Fruit fly (Drosophila melanogaster) whole organism, pupa: ENCODE measurements around the gene uncNacbeta.

Source experiments
- CG10348 ChIP-seq: fragments of 200-800 bp; sonication (Bioruptor generic); IDR thresholded peaks from 2 replicates; pipeline ENCODE4 v1.3.6; 2022; ENCODE audit warnings: missing biosample characterization, missing genetic modification characterization
- CG12605 ChIP-seq: fragments of 200-800 bp; sonication (Bioruptor generic); IDR thresholded peaks from 2 replicates; pipeline ENCODE4 v1.3.6; 2022; ENCODE audit warnings: missing biosample characterization, missing genetic modification characterization
- CG13204 ChIP-seq: fragments of 200-800 bp; sonication (Bioruptor generic); optimal IDR thresholded peaks from 2 replicates; lab custom pipeline; 2018; ENCODE audit warnings: missing biosample characterization, mild to moderate bottlenecking, missing genetic modification characterization, moderate library complexity
- CG14655 ChIP-seq: fragments of 200-800 bp; sonication (Bioruptor generic); optimal IDR thresholded peaks from 3 replicates; lab custom pipeline; 2017; ENCODE audit warnings: mild to moderate bottlenecking, missing biosample characterization, missing genetic modification reagents, missing genetic modification characterization
- CG15710 ChIP-seq: fragments of 200-800 bp; sonication (Bioruptor generic); optimal IDR thresholded peaks from 2 replicates; lab custom pipeline; 2018; ENCODE audit warnings: missing biosample characterization, mild to moderate bottlenecking, missing genetic modification characterization, moderate library complexity
- CG17806 ChIP-seq: fragments of 200-800 bp; sonication (Bioruptor generic); optimal IDR thresholded peaks from 2 replicates; lab custom pipeline; 2018; ENCODE audit warnings: missing biosample characterization, mild to moderate bottlenecking, missing genetic modification characterization, moderate library complexity
- CG32121 ChIP-seq: fragments of 200-800 bp; sonication (Bioruptor generic); IDR thresholded peaks from 2 replicates; pipeline ENCODE4 v1.3.6; 2022; ENCODE audit warnings: missing biosample characterization, missing genetic modification characterization
- CG34367 ChIP-seq: fragments of 200-800 bp; sonication (Bioruptor generic); optimal IDR thresholded peaks from 2 replicates; lab custom pipeline; 2018; ENCODE audit warnings: missing biosample characterization, mild to moderate bottlenecking, missing genetic modification characterization
- CG4496 ChIP-seq: fragments of 200-800 bp; sonication (Bioruptor generic); IDR thresholded peaks from 3 replicates; pipeline ENCODE4 v1.3.6; 2022; ENCODE audit warnings: missing biosample characterization, missing genetic modification characterization
- CG8159 ChIP-seq: fragments of 200-800 bp; sonication (Bioruptor generic); optimal IDR thresholded peaks from 3 replicates; lab custom pipeline; 2018; ENCODE audit warnings: missing biosample characterization, mild to moderate bottlenecking, missing genetic modification characterization, moderate library complexity
- CG8301 ChIP-seq: fragments of 200-800 bp; sonication (Bioruptor generic); optimal IDR thresholded peaks from 2 replicates; lab custom pipeline; 2018; ENCODE audit warnings: missing biosample characterization, mild to moderate bottlenecking, missing genetic modification characterization
- CG9948 ChIP-seq: fragments of 200-800 bp; sonication (Bioruptor generic); optimal IDR thresholded peaks from 2 replicates; lab custom pipeline; 2018; ENCODE audit warnings: missing biosample characterization, mild to moderate bottlenecking, missing genetic modification characterization, moderate library complexity
- D1 ChIP-seq: fragments of 200-800 bp; sonication (Bioruptor generic); optimal IDR thresholded peaks from 2 replicates; lab custom pipeline; 2018; ENCODE audit warnings: missing biosample characterization, mild to moderate bottlenecking, missing genetic modification characterization, moderate library complexity
- EcR ChIP-seq: fragments of 200-800 bp; sonication (Bioruptor generic); optimal IDR thresholded peaks from 3 replicates; lab custom pipeline; 2019; ENCODE audit warnings: missing biosample characterization, missing genetic modification characterization, mild to moderate bottlenecking, moderate library complexity, missing genetic modification reagents
- Ets98B ChIP-seq: fragments of 200-800 bp; sonication (Bioruptor generic); IDR thresholded peaks from 2 replicates; pipeline ENCODE4 v1.3.6; 2022; ENCODE audit warnings: missing biosample characterization, missing genetic modification characterization
- Pif1A ChIP-seq: fragments of 200-800 bp; sonication (Bioruptor generic); optimal IDR thresholded peaks from 3 replicates; lab custom pipeline; 2016; ENCODE audit warnings: missing biosample characterization, missing genetic modification characterization
- Pif1B ChIP-seq: fragments of 200-800 bp; sonication (Bioruptor generic); optimal IDR thresholded peaks from 3 replicates; lab custom pipeline; 2016; ENCODE audit warnings: missing biosample characterization, missing genetic modification characterization
- Snoo ChIP-seq: fragments of 200-800 bp; sonication (Bioruptor generic); optimal IDR thresholded peaks from 3 replicates; lab custom pipeline; 2017; ENCODE audit warnings: missing biosample characterization, mild to moderate bottlenecking, missing genetic modification characterization, inconsistent platforms
- fd96Ca ChIP-seq: fragments of 200-800 bp; sonication (Bioruptor generic); IDR thresholded peaks from 3 replicates; pipeline ENCODE4 v1.3.6; 2022; ENCODE audit warnings: missing biosample characterization, missing genetic modification characterization
- gl ChIP-seq: fragments of 200-800 bp; sonication (Bioruptor generic); optimal IDR thresholded peaks from 2 replicates; lab custom pipeline; 2018; ENCODE audit warnings: missing biosample characterization, mild to moderate bottlenecking, missing genetic modification characterization
- rn ChIP-seq: fragments of 200-800 bp; sonication (Bioruptor generic); IDR thresholded peaks from 2 replicates; pipeline ENCODE4 v1.3.6; 2022; ENCODE audit warnings: missing biosample characterization, missing genetic modification characterization

uncNacbeta gene

DNA sequence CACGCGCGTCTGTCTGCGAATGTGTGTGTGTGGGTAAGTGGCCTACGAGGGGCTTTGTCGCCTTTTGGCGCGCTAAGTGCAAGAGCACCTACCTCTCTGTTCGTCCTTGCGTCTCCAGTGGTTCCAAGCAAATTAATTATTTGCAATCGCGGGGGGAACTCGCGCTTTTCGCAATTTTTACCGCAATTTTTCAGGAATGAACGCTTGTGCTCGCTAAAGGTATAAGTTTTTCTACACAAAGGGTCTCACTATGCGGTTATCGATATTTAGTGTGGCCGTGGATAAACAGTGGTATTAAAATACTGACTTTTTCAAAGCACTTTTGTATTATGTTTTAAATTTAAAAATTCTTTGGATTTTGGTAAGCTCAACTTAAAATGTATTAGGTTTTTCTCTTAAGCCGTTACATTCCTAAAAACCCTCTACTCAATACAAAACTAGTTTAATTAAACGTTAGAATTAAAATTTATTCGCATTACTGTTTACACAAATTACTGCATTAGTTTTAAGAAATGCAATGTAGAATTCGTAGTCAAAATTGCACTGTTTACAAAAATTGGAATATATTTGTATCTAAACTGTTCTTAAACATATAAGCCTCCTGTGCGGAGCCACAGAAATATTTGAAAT lies 21.2 kb downstream of the uncNacbeta start, which contains the start of gene lwr:
lwr (minus strand) TSS at position 243 of the 630 bp plus-strand sequence.
- no peak for TF ChIP-seq CG10348 (GFP tag; lab: Robert Waterston, UW)
- TF ChIP-seq EcR: peak; percentile 14

DNA sequence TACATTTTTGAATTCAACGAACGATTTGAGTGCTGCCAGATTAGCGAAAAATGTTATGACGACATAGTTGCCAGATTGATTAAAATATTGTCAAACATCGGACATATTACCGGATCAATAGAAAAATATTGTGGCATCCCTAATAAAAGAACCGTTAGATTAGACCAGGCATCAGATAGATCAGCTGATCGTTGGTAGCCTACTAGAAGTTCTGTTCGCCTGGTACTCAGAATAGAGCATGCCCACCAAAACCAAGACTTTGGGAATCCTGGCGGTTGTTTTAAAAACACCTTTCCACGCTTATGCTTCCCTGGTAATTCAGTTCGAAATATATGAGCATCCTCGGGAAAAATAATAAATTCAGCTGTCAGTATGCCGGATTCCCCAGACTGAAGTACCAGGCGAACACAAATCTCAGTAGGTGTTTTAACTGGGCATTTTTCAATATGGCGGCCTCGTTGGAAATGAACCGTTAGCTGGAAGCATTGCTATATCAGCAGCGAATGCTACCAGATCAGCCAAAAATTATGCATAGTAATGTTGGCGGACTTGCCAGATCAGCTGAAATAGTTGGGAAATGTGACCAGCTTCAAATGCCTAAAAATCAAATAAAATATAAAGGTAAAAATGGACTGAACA lies 22.9 kb downstream of the uncNacbeta start:
- TF ChIP-seq fd96Ca (GFP tag; lab: Robert Waterston, UW) (no peak), CG8301 (peak; percentile 2), CG32121 (GFP tag; lab: Robert Waterston, UW) (peak; percentile 15; the same call in 1 of the 2 replicates)

DNA sequence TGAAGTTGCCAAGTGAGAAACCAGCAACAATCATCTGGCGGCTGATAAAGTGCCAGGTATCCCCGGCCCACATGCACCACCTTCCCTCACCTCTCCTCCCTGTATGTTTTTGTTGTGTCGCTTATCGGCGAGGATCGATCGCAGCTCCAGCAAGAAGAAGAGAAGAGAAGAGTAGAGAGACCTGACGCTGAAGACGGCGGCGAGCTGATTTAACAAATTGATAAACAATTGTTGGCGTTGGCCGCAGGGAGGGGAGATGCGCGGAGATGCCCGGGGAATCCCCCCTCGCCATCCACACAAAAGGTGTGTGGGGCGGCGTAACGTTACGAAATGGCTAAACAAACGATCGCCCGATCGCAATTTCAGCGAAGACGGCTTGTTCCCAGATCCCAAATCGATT lies 29.9 kb downstream of the uncNacbeta start:
- no peak for TF ChIP-seq D1 (tag; lab: Kevin White, UChicago)
- no peak for TF ChIP-seq Pif1A
- no peak for TF ChIP-seq CG8159 (tag; lab: Kevin White, UChicago)
- TF ChIP-seq Ets98B (GFP tag; lab: Robert Waterston, UW): no peak
- TF ChIP-seq EcR: peak; percentile 0
- TF ChIP-seq CG32121 (GFP tag; lab: Robert Waterston, UW): no peak
- TF ChIP-seq fd96Ca (GFP tag; lab: Robert Waterston, UW): no peak
- TF ChIP-seq CG13204: peak; percentile 77
- TF ChIP-seq CG17806 (tag; lab: Kevin White, UChicago): no peak

DNA sequence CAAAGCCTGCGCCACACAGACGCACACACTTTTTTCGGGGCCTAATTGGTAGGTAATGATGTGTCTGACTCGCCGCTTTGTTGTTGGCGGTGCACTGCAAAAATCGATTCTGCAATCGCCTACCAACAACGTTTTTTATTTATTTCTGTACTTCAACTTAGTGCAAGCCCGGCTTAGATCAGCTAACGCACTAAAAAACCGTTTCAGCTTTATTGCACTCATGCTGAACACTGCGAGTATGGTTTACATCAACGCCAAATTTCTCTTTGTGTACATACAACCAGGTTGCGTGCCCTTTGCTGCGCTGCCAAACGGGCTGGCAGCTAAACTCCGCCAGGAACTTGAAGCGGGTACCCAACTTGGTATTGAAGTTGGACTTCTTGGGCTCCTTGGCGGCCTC lies 33.4 kb downstream of the uncNacbeta start:
- TF ChIP-seq CG34367 (tag; lab: Kevin White, UChicago) (peak; percentile 71), CG15710 (tag; lab: Kevin White, UChicago) (peak; percentile 74), CG4496 (GFP tag; lab: Robert Waterston, UW) (no peak; the same call in 2 of the 3 replicates), gl (tag; lab: Kevin White, UChicago) (no peak), CG10348 (GFP tag; lab: Robert Waterston, UW) (no peak), CG9948 (tag; lab: Kevin White, UChicago) (peak; percentile 65), CG8159 (tag; lab: Kevin White, UChicago) (peak; percentile 57), CG8301 (peak; percentile 10), Pif1A (peak; percentile 73), CG12605 (GFP tag; lab: Robert Waterston, UW) (no peak), rn (no peak), CG14655 (GFP tag; lab: Kevin White, UChicago) (peak; percentile 49), EcR (no peak), D1 (tag; lab: Kevin White, UChicago) (no peak), fd96Ca (GFP tag; lab: Robert Waterston, UW) (peak; percentile 45; the same call in 1 of the 3 replicates), Ets98B (GFP tag; lab: Robert Waterston, UW) (0 out of 2 replicates have a peak, but pooled peaks have one; percentile 10), CG17806 (tag; lab: Kevin White, UChicago) (peak; percentile 57), CG13204 (peak; percentile 13), Pif1B (GFP tag; lab: Kevin White, UChicago) (peak; percentile 72), Snoo (peak; percentile 91), CG32121 (GFP tag; lab: Robert Waterston, UW) (no peak)
- TF ChIP-seq, all 21 proteins: peak for 13

DNA sequence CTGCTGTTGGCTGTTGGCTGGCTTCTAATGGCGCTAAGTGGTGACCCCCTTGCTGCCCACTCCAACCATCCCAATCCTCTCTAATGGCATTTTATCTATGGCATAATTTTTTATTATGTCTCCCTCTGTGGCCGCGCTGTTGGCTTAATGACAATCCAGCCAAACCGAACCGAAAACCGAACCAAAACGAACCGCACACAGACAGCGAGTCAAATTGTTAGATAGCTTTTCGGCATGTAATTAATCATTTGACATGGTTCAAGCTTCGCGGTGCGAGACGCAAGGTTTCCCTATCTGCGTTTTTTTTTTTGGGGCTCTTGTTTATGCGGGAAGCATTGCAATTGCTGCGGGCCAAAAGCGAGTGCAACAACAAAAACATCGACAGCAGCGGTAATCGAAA lies 35.9 kb downstream of the uncNacbeta start:
- TF ChIP-seq CG8159 (tag; lab: Kevin White, UChicago): no peak
- TF ChIP-seq CG4496 (GFP tag; lab: Robert Waterston, UW): no peak
- no peak for TF ChIP-seq fd96Ca (GFP tag; lab: Robert Waterston, UW)
- no peak for TF ChIP-seq CG14655 (GFP tag; lab: Kevin White, UChicago)
- no peak for TF ChIP-seq rn
- TF ChIP-seq D1 (tag; lab: Kevin White, UChicago): no peak
- no peak for TF ChIP-seq Snoo
- TF ChIP-seq CG15710 (tag; lab: Kevin White, UChicago): no peak
- TF ChIP-seq Pif1A: no peak
- no peak for TF ChIP-seq gl (tag; lab: Kevin White, UChicago)
- TF ChIP-seq CG34367 (tag; lab: Kevin White, UChicago): no peak
- TF ChIP-seq EcR: no peak
- TF ChIP-seq CG13204: no peak
- no peak for TF ChIP-seq Pif1B (GFP tag; lab: Kevin White, UChicago)
- TF ChIP-seq CG9948 (tag; lab: Kevin White, UChicago): no peak
- no peak for TF ChIP-seq CG32121 (GFP tag; lab: Robert Waterston, UW)
- no peak for TF ChIP-seq CG12605 (GFP tag; lab: Robert Waterston, UW)
- TF ChIP-seq, all 21 proteins: peak for 0

DNA sequence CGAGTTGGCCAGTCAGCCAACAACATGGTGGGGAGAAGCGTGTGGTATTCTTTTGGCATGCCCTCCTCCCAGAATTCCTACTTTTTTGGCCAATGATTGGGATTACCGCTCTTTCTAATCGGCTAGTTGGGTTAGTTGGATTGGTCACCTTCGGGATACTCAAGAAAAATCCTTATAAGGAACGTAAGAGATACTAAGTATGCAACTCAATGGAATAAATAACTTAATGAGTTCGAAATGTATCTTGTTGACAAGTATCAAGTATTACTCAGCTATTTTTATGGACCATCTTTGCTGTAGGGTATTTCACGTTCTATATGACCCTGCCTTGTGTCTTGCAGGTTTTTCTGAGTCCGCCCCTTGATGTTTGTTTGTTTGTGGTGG lies 36.7 kb downstream of the uncNacbeta start:
- TF ChIP-seq CG13204 (no peak), CG8301 (peak; percentile 0), CG9948 (tag; lab: Kevin White, UChicago) (peak; percentile 27), CG17806 (tag; lab: Kevin White, UChicago) (no peak), CG4496 (GFP tag; lab: Robert Waterston, UW) (no peak), CG10348 (GFP tag; lab: Robert Waterston, UW) (no peak), CG34367 (tag; lab: Kevin White, UChicago) (no peak)
